Fruit fly (Drosophila melanogaster) whole organism, embryonic: ENCODE results near the gene Gr93a.

ENCODE experiments used
- ATbp ChIP-seq: fragments of 200-800 bp; sonication (Bioruptor generic); optimal IDR thresholded peaks from 2 replicates; lab custom pipeline; 2017; ENCODE audit warnings: missing biosample characterization, mild to moderate bottlenecking, missing genetic modification characterization, missing genetic modification reagents
- Aef1 ChIP-seq: fragments of 200-800 bp; sonication (Bioruptor generic); IDR thresholded peaks from 3 replicates; pipeline ENCODE4 v1.3.6; 2022; ENCODE audit warnings: missing biosample characterization, missing genetic modification characterization
- Atf-2 ChIP-seq: fragments of 200-800 bp; sonication (Bioruptor generic); optimal IDR thresholded peaks from 2 replicates; lab custom pipeline; 2016; ENCODE audit warnings: missing biosample characterization, missing genetic modification characterization
- Atf6 ChIP-seq: fragments of 200-800 bp; sonication (Bioruptor generic); IDR thresholded peaks from 2 replicates; pipeline ENCODE4 v1.3.6; 2022; ENCODE audit warnings: missing biosample characterization, missing genetic modification characterization
- CG1024 ChIP-seq: fragments of 200-800 bp; sonication (Bioruptor generic); IDR thresholded peaks from 2 replicates; pipeline ENCODE4 v1.3.6; 2022; ENCODE audit warnings: missing biosample characterization, missing genetic modification characterization
- CG12299 ChIP-seq: fragments of 200-800 bp; sonication (Bioruptor generic); optimal IDR thresholded peaks from 2 replicates; lab custom pipeline; 2018; ENCODE audit warnings: missing biosample characterization, mild to moderate bottlenecking, missing genetic modification characterization
- CG12659 ChIP-seq: fragments of 200-800 bp; sonication (Bioruptor generic); optimal IDR thresholded peaks from 3 replicates; lab custom pipeline; 2017; ENCODE audit warnings: mild to moderate bottlenecking, missing biosample characterization, missing genetic modification reagents, missing genetic modification characterization
- CG13894 ChIP-seq: fragments of 200-800 bp; sonication (Bioruptor generic); optimal IDR thresholded peaks from 3 replicates; lab custom pipeline; 2018; ENCODE audit warnings: missing biosample characterization, mild to moderate bottlenecking, missing genetic modification characterization, moderate library complexity
- CG14667 ChIP-seq: fragments of 200-800 bp; sonication (Bioruptor generic); IDR thresholded peaks from 2 replicates; pipeline ENCODE4 v1.3.6; 2022; ENCODE audit warnings: missing biosample characterization, missing genetic modification characterization
- CG16813 ChIP-seq: fragments of 200-800 bp; sonication (Bioruptor generic); IDR thresholded peaks from 3 replicates; pipeline ENCODE4 v1.3.6; 2022; ENCODE audit warnings: missing biosample characterization, missing genetic modification characterization; ENCODE audit not compliant: partially characterized antibody
- CG18599 ChIP-seq: fragments of 200-800 bp; sonication (Bioruptor generic); optimal IDR thresholded peaks from 3 replicates; lab custom pipeline; 2017; ENCODE audit warnings: missing biosample characterization, missing genetic modification characterization, mild to moderate bottlenecking, moderate library complexity, missing genetic modification reagents
- CG18619 ChIP-seq: fragments of 200-800 bp; sonication (Bioruptor generic); optimal IDR thresholded peaks from 3 replicates; lab custom pipeline; 2017; ENCODE audit warnings: missing biosample characterization, mild to moderate bottlenecking, missing genetic modification characterization
- CG30403 ChIP-seq: fragments of 200-800 bp; sonication (Bioruptor generic); optimal IDR thresholded peaks from 3 replicates; lab custom pipeline; 2016; ENCODE audit warnings: missing biosample characterization, missing genetic modification characterization
- CG30431 ChIP-seq: fragments of 200-800 bp; sonication (Bioruptor generic); optimal IDR thresholded peaks from 2 replicates; lab custom pipeline; 2017; ENCODE audit warnings: missing biosample characterization, missing genetic modification characterization
- CG31388 ChIP-seq: fragments of 200-800 bp; sonication (Bioruptor generic); optimal IDR thresholded peaks from 2 replicates; lab custom pipeline; 2016; ENCODE audit warnings: missing biosample characterization, missing genetic modification characterization
- CG3726 ChIP-seq: fragments of 200-800 bp; sonication (Bioruptor generic); IDR thresholded peaks from 3 replicates; pipeline ENCODE4, ENCODE4 v1.3.6; 2022; ENCODE audit warnings: missing biosample characterization, missing genetic modification characterization
- CG7745 ChIP-seq: fragments of 200-800 bp; sonication (Bioruptor generic); optimal IDR thresholded peaks from 2 replicates; lab custom pipeline; 2018; ENCODE audit warnings: missing biosample characterization, mild to moderate bottlenecking, missing genetic modification characterization, moderate library complexity
- CG8089 ChIP-seq: fragments of 200-800 bp; sonication (Bioruptor generic); optimal IDR thresholded peaks from 3 replicates; lab custom pipeline; 2016; ENCODE audit warnings: missing biosample characterization, missing genetic modification characterization
- CG8281 ChIP-seq: fragments of 200-800 bp; sonication (Bioruptor generic); optimal IDR thresholded peaks from 2 replicates; lab custom pipeline; 2018; ENCODE audit warnings: missing biosample characterization, mild to moderate bottlenecking, missing genetic modification characterization, moderate library complexity
- CG9797 ChIP-seq: fragments of 200-800 bp; sonication (Bioruptor generic); optimal IDR thresholded peaks from 3 replicates; lab custom pipeline; 2018; ENCODE audit warnings: missing biosample characterization, mild to moderate bottlenecking, missing genetic modification characterization
- Deaf1 ChIP-seq: fragments of 200-800 bp; optimal IDR thresholded peaks from 3 replicates; lab custom pipeline; 2019; ENCODE audit warnings: missing biosample characterization, mild to moderate bottlenecking, missing genetic modification characterization, moderate library complexity
- Doc2 ChIP-seq: fragments of 200-800 bp; sonication (Bioruptor generic); IDR thresholded peaks from 2 replicates; pipeline ENCODE4 v1.3.6; 2022; ENCODE audit warnings: missing biosample characterization, missing genetic modification characterization
- E2f1 ChIP-seq: fragments of 200-800 bp; sonication (Bioruptor generic); IDR thresholded peaks from 2 replicates; pipeline ENCODE4 v1.3.6; 2022; ENCODE audit warnings: missing biosample characterization, missing genetic modification characterization
- Fer1 ChIP-seq: fragments of 200-800 bp; sonication (Bioruptor generic); optimal IDR thresholded peaks from 2 replicates; lab custom pipeline; 2017; ENCODE audit warnings: missing biosample characterization, mild to moderate bottlenecking, missing genetic modification characterization
- Gug ChIP-seq: fragments of 200-800 bp; sonication (Bioruptor generic); IDR thresholded peaks from 4 replicates; pipeline ENCODE4 v1.3.6; 2022; ENCODE audit warnings: missing biosample characterization, missing genetic modification characterization
- HmgZ ChIP-seq: fragments of 200-800 bp; sonication (Bioruptor generic); optimal IDR thresholded peaks from 2 replicates; lab custom pipeline; 2018; ENCODE audit warnings: missing biosample characterization, mild to moderate bottlenecking, missing genetic modification characterization
- Kr ChIP-seq: fragments of 200-800 bp; sonication (Bioruptor generic); optimal IDR thresholded peaks from 2 replicates; lab custom pipeline; 2017; ENCODE audit warnings: missing biosample characterization, mild to moderate bottlenecking, missing genetic modification characterization
- Lhr ChIP-seq: fragments of 200-800 bp; sonication (Bioruptor generic); optimal IDR thresholded peaks from 3 replicates; lab custom pipeline; 2017; ENCODE audit warnings: mild to moderate bottlenecking, missing biosample characterization, missing genetic modification reagents, missing genetic modification characterization
- Mad ChIP-seq: fragments of 200-800 bp; sonication (Bioruptor generic); optimal IDR thresholded peaks from 2 replicates; lab custom pipeline; 2016; ENCODE audit warnings: missing biosample characterization, missing genetic modification characterization
- Meics ChIP-seq: fragments of 200-800 bp; sonication (Bioruptor generic); optimal IDR thresholded peaks from 2 replicates; lab custom pipeline; 2017; ENCODE audit warnings: missing biosample characterization, mild to moderate bottlenecking, missing genetic modification characterization
- Rx ChIP-seq: fragments of 200-800 bp; sonication (Bioruptor generic); IDR thresholded peaks from 2 replicates; pipeline ENCODE4 v1.3.6; 2022; ENCODE audit warnings: missing biosample characterization, missing genetic modification characterization
- TFAM ChIP-seq: fragments of 200-800 bp; sonication (Bioruptor generic); optimal IDR thresholded peaks from 2 replicates; lab custom pipeline; 2017; ENCODE audit warnings: missing biosample characterization, missing genetic modification characterization, inconsistent platforms
- ara ChIP-seq: fragments of 200-800 bp; sonication (Bioruptor generic); IDR thresholded peaks from 2 replicates; pipeline ENCODE4 v1.3.6; 2022; ENCODE audit warnings: missing biosample characterization, missing genetic modification characterization
- bbx ChIP-seq: fragments of 200-800 bp; sonication (Bioruptor generic); IDR thresholded peaks from 2 replicates; pipeline ENCODE4 v1.3.6; 2022; ENCODE audit warnings: missing biosample characterization, missing genetic modification characterization; ENCODE audit not compliant: partially characterized antibody
- chinmo ChIP-seq: fragments of 200-800 bp; sonication (Bioruptor generic); IDR thresholded peaks from 4 replicates; pipeline ENCODE4 v1.3.6; 2022; ENCODE audit warnings: missing biosample characterization, missing genetic modification characterization; ENCODE audit not compliant: partially characterized antibody
- emc ChIP-seq: fragments of 200-800 bp; sonication (Bioruptor generic); optimal IDR thresholded peaks from 2 replicates; lab custom pipeline; 2016; ENCODE audit warnings: missing biosample characterization, missing genetic modification characterization
- eve ChIP-seq, 2 experiments: fragments of >200 bp; optimal IDR thresholded peaks; 2 replicates each; lab custom pipeline; 2017; ENCODE audit warnings: missing biosample characterization in 2 of 2, missing genetic modification characterization in 2 of 2
- ind ChIP-seq: fragments of 200-800 bp; sonication (Bioruptor generic); optimal IDR thresholded peaks from 3 replicates; lab custom pipeline; 2016; ENCODE audit warnings: missing biosample characterization, missing genetic modification characterization
- lola ChIP-seq, 3 experiments: fragments of >200 bp in 2 of 3; fragments of 200-800 bp in 1 of 3; sonication (Bioruptor generic) in 1 of 3; optimal IDR thresholded peaks; 2 replicates each; lab custom pipeline; 2017 to 2019; ENCODE audit warnings: missing biosample characterization in 3 of 3, missing genetic modification characterization in 3 of 3, mild to moderate bottlenecking in 1 of 3, moderate library complexity in 1 of 3
- lov ChIP-seq, 2 experiments: fragments of 200-800 bp in 1 of 2; fragments of >200 bp in 1 of 2; sonication (Bioruptor generic) in 1 of 2; IDR thresholded peaks in 1 of 2; optimal IDR thresholded peaks in 1 of 2; 2 replicates in 1 of 2; 3 replicates in 1 of 2; pipeline versions ENCODE4 v1.3.6 to Lab custom; 2017 to 2022; ENCODE audit warnings: missing biosample characterization in 1 of 2, missing genetic modification characterization in 1 of 2
- mam ChIP-seq: fragments of 200-800 bp; sonication (Bioruptor generic); optimal IDR thresholded peaks from 3 replicates; lab custom pipeline; 2016; ENCODE audit warnings: missing biosample characterization, missing genetic modification characterization
- oc ChIP-seq: fragments of 200-800 bp; sonication (Bioruptor generic); optimal IDR thresholded peaks from 2 replicates; lab custom pipeline; 2018; ENCODE audit warnings: missing biosample characterization, mild to moderate bottlenecking, missing genetic modification characterization, moderate library complexity
- pan ChIP-seq, 4 experiments: fragments of >200 bp in 3 of 4; fragments of 200-800 bp in 1 of 4; sonication (Bioruptor generic) in 1 of 4; optimal IDR thresholded peaks in 3 of 4; IDR thresholded peaks in 1 of 4; 2 replicates each; pipeline versions ENCODE4 v1.3.6 to Lab custom; 2017 to 2022; ENCODE audit warnings: missing biosample characterization in 2 of 4, missing genetic modification characterization in 2 of 4, mixed read lengths in 1 of 4
- shn ChIP-seq: fragments of 200-800 bp; sonication (Bioruptor generic); optimal IDR thresholded peaks from 3 replicates; lab custom pipeline; 2016; ENCODE audit warnings: missing biosample characterization, missing genetic modification characterization
- sisA ChIP-seq: fragments of 200-800 bp; sonication (Bioruptor generic); IDR thresholded peaks from 2 replicates; pipeline ENCODE4 v1.3.6; 2022; ENCODE audit warnings: missing biosample characterization, missing genetic modification characterization
- tna ChIP-seq: fragments of 200-800 bp; sonication (Bioruptor generic); IDR thresholded peaks from 2 replicates; pipeline ENCODE4 v1.3.6; 2022; ENCODE audit warnings: missing biosample characterization, missing genetic modification characterization; ENCODE audit not compliant: partially characterized antibody
- toy ChIP-seq: fragments of 200-800 bp; sonication (Bioruptor generic); IDR thresholded peaks from 2 replicates; pipeline ENCODE4 v1.3.6; 2022; ENCODE audit warnings: missing biosample characterization, missing genetic modification characterization
- ttk ChIP-seq: fragments of 200-800 bp; sonication (Bioruptor generic); IDR thresholded peaks from 2 replicates; pipeline ENCODE4 v2.1.2; 2022; ENCODE audit warnings: missing biosample characterization, missing genetic modification characterization

Gene Gr93a

DNA sequence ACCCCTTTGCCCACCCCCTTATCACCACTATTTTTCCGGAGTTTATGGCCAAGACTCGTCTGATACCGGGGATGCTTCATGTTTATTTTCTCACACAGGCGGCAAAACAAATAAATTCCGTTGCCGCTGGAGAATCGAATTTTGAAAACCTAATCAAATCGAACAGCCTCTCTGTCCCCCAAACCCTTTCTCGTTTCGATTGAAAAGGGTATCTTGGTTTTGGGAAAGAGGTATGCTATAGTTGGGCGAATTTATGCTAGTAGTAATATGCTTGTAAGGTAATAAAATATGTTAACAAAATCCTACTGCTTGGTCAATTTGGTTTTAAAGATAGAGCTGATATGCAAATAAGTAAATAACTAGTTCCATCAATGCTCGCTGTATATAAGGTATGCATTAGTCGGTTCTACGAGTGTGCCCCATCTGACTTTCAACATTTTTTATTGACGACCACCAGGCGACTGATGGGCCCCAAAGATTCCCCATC lies 4.2 kb upstream of the Gr93a start (continued):
- TF ChIP-seq Atf-2 (GFP tag; lab: Kevin White, UChicago) (peak; percentile 71), Mad (GFP tag; lab: Kevin White, UChicago) (peak; percentile 51), CG30431 (GFP tag; lab: Kevin White, UChicago) (peak; percentile 67), sisA (GFP tag; lab: Robert Waterston, UW) (peak; percentile 75), ind (peak; percentile 10), Fer1 (GFP tag; lab: Kevin White, UChicago) (no peak), tna (no peak), Kr (GFP tag; lab: Kevin White, UChicago) (peak; percentile 87), Meics (GFP tag; lab: Kevin White, UChicago) (no peak), Deaf1 (peak; percentile 10), CG13894 (tag; lab: Kevin White, UChicago) (no peak), mam (peak; percentile 35), chinmo (GFP tag; lab: Robert Waterston, UW) (no peak), ttk (GFP tag; lab: Robert Waterston, UW) (peak; percentile 60), Doc2 (GFP tag; lab: Robert Waterston, UW) (no peak), CG8281 (tag; lab: Kevin White, UChicago) (peak; percentile 24), lov (optimal IDR thresholded peaks at IDR 0.05; lab: Kevin White, UChicago) (no peak), lov (GFP tag; IDR thresholded peaks at IDR 0.05; lab: Robert Waterston, UW) (peak; percentile 83; the same call in 2 of the 3 replicates), Atf6 (GFP tag; lab: Robert Waterston, UW) (no peak), CG14667 (GFP tag; lab: Robert Waterston, UW) (peak; percentile 70), HmgZ (tag; lab: Kevin White, UChicago) (peak; percentile 20), Aef1 (GFP tag; lab: Robert Waterston, UW) (no peak), CG9797 (GFP tag; lab: Kevin White, UChicago) (no peak), emc (GFP tag; lab: Kevin White, UChicago) (no peak), lola (GFP tag; optimal IDR thresholded peaks at IDR 0.05; lab: Kevin White, UChicago) (peak in 1 of 3 experiments; percentile 92), E2f1 (GFP tag; lab: Robert Waterston, UW) (peak; percentile 40), shn (peak; percentile 58), Gug (GFP tag; lab: Robert Waterston, UW) (peak; percentile 62; the same call in 3 of the 4 replicates), oc (tag; lab: Kevin White, UChicago) (peak; percentile 81), eve (GFP tag; optimal IDR thresholded peaks at IDR 0.05; lab: Kevin White, UChicago) (peak in 1 of 2 experiments; percentile 95), ara (GFP tag; lab: Robert Waterston, UW) (peak; percentile 84), ATbp (GFP tag; lab: Kevin White, UChicago) (peak; percentile 74), CG12659 (GFP tag; lab: Kevin White, UChicago) (peak; percentile 26), CG16813 (0 out of 3 replicates have a peak, but pooled peaks have one; percentile 12), CG12299 (tag; lab: Kevin White, UChicago) (no peak), TFAM (GFP tag; lab: Kevin White, UChicago) (no peak), CG18599 (GFP tag; lab: Kevin White, UChicago) (no peak), CG1024 (GFP tag; lab: Robert Waterston, UW) (no peak), CG3726 (GFP tag; lab: Robert Waterston, UW) (peak; percentile 65; the same call in 2 of the 3 replicates), bbx (GFP tag; lab: Robert Waterston, UW) (peak; percentile 18; the same call in 1 of the 2 replicates), pan (optimal IDR thresholded peaks at IDR 0.05; lab: Kevin White, UChicago) (peak in 1 of 2 experiments; percentile 12), pan (GFP tag; optimal IDR thresholded peaks at IDR 0.05 in 1 of 2, IDR thresholded peaks at IDR 0.05 in 1 of 2) (peak in 1 of 2 experiments; percentile 63), CG30403 (GFP tag; lab: Kevin White, UChicago) (peak; percentile 64), CG31388 (no peak), Lhr (GFP tag; lab: Kevin White, UChicago) (peak; percentile 72), CG18619 (GFP tag; lab: Kevin White, UChicago) (peak; percentile 55), Rx (GFP tag; lab: Robert Waterston, UW) (peak; percentile 61), toy (no peak), CG8089 (peak; percentile 77), CG7745 (peak; percentile 39)
